Worm (Caenorhabditis elegans) whole organism, L4/young adult: ENCODE data around the gene cyp-33B1.

Experiments used
- W03F9.2 ChIP-seq: fragments of 150-350 bp; optimal IDR thresholded peaks from 2 replicates; lab custom pipeline; 2014; ENCODE audit warnings: missing biosample characterization, missing genetic modification characterization
- dao-5 ChIP-seq: sonication (generic microtip); optimal IDR thresholded peaks from 2 replicates; lab custom pipeline; 2016; ENCODE audit warnings: missing genotype, missing genetic modification characterization, moderate library complexity, missing compliant biosample characterization
- him-1 ChIP-seq: sonication (generic microtip); optimal IDR thresholded peaks from 2 replicates; lab custom pipeline; 2016; ENCODE audit warnings: missing genotype, missing genetic modification reagents, missing genetic modification characterization, missing compliant biosample characterization

Gene cyp-33B1

DNA sequence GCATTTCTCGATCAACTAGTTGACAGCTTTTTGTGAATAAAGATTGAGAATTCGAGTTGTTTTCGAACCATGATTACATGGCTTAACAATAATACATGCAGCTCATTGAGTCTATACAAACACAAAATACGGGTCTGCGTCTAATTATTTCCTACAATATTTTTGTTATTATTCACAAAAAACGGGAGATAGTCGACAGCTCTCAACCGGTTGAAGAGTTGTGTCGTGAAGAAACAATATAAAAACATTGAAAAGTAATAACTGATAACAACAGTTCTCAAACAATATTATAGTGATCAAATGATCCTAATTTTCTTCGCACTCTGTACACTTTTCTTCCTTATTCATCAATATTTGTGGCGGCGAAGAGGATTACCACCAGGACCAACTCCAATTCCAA, at the start of gene cyp-33B1:
Gene cyp-33B1, plus strand, starts transcription at position 301 of the 400 bp plus-strand sequence.
- TF ChIP-seq W03F9.2, result no peak
- TF ChIP-seq him-1 (tag; lab: Kevin White, UChicago), result no peak
- TF ChIP-seq dao-5, result no peak

DNA sequence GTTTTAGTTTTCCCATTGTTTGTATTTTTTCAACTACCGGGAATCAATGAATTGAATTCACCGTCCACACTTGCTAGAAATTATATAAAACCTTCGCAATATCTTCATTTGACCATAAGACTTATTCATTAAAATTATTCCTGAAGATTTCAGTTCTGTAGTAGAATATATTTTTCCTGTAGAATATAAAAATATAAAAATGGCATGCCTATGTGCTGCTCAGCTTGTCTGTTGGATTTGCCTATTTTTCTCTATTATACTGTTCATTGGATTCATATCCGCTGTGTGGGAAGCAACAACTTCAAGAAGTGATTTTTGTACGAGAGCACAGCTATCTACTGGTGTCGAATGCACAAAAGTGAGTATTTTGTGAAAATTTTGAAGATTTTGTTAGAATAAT, 49.5 kb upstream of the cyp-33B1 start, which contains the start of gene F59E11.6:
Gene F59E11.6, plus strand, starts transcription at position 111 of the 400 bp plus-strand sequence.
- TF ChIP-seq dao-5, result no peak
- no peak for TF ChIP-seq W03F9.2
- no peak for TF ChIP-seq him-1 (tag; lab: Kevin White, UChicago)

DNA sequence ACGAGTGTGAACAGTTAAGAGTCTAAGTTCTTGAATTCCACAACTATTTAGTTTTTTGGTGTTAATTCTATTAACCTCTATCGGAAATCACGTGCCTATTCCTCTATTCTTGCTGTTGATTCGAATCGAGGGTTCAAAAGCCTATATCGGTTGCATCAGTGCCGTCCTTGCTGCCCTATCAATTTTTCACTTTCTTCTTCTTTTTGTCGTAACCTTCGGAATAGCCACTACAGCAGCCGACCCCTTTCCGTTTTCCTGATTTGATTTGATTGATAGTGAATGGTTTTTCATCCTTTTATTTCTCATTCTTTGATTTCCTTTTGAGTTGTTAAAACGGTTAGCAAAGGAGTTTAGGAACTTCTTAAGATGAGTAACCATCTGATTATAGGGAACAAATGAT, 46.9 kb upstream of the cyp-33B1 start:
- no peak for TF ChIP-seq him-1 (tag; lab: Kevin White, UChicago)
- no peak for TF ChIP-seq W03F9.2
- no peak for TF ChIP-seq dao-5

DNA sequence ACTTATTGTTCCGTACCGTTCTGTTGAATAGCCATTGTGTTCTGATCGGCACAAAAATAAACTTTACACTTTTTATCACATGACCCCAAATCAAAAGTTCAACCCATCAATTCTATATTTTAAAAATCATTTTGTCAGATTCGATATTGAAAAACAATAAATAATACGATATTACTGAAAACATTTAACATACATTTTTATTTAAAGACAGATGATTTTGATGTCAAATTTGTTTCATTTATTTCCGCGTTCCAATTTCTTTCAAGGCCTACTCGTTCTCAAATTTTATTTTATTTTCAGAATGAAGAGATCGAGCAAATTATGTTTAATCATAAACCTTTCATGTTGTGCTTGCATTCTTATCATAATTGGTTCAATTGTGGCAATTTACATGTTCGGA, 46.3 kb upstream of the cyp-33B1 start, which contains the start of gene F59E11.5:
Gene F59E11.5, plus strand, starts transcription at position 301 of the 400 bp plus-strand sequence.
- TF ChIP-seq dao-5 (no peak), him-1 (tag; lab: Kevin White, UChicago) (no peak), W03F9.2 (no peak)

DNA sequence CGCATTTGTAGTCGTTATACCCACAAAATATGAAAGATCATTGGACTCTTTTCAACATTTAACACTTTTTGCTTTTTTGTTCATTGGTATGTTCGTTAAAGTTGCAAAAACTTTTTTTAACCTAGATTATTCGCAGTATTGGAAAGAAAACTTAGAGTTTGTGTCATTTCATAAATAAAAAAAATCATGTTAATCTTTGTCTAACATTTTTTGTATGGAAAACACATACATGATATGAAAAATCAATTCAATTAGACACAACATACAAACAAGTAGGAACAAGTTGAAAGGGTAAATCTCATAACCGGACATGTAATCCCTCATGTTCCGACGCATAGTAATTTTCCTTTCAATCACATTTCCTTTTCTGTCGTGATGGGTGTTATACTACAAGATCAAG, 40.0 kb upstream of the cyp-33B1 start, which contains the start of gene F59E11.2:
Gene F59E11.2, plus strand, starts transcription at position 301 of the 400 bp plus-strand sequence.
- TF ChIP-seq him-1 (tag; lab: Kevin White, UChicago), result no peak
- no peak for TF ChIP-seq W03F9.2
- TF ChIP-seq dao-5, result no peak

DNA sequence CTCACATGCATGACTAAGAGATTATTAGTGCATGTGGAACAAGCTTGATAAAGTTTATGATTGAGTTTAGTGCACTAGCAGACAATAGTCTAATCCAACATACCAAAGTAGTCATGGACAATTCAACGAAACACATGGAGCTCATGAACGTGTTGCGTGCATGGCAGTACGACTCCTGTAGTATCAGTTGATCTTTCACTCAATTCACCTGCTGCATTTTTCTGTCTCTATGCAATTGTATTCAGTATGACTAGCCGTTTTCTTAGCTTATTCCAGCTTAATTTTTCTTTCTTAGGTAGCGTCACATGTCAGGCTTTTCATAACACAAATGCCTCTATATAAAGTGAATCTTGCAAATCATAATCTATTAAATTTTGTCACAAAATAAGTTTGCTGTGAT, 37.8 kb upstream of the cyp-33B1 start, which contains the start of gene srx-1:
Gene srx-1, plus strand, starts transcription at position 382 of the 400 bp plus-strand sequence.
- no peak for TF ChIP-seq him-1 (tag; lab: Kevin White, UChicago)
- TF ChIP-seq dao-5, result no peak
- TF ChIP-seq W03F9.2, result no peak

DNA sequence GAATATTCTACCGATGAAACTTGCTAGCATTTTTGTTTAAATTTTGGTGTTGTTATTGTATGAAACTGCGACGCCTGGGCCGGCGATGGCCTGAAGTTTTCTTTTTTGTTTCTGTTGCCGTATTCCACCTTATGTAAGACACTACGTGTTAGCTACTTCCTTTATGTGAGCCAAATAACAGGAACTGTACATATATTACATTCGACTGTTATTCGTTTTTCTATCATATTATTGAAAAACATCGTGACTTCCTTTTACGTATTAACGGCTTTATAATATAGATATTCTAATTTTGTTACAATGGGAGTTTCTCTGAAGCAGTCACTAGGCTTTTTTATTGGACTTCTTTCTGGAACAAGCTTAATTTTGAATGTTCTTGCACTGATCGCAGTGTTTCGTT, 35.9 kb upstream of the cyp-33B1 start, which contains the start of gene srx-3:
Gene srx-3, plus strand, starts transcription at position 301 of the 400 bp plus-strand sequence.
- TF ChIP-seq him-1 (tag; lab: Kevin White, UChicago) (no peak), W03F9.2 (no peak), dao-5 (no peak)

DNA sequence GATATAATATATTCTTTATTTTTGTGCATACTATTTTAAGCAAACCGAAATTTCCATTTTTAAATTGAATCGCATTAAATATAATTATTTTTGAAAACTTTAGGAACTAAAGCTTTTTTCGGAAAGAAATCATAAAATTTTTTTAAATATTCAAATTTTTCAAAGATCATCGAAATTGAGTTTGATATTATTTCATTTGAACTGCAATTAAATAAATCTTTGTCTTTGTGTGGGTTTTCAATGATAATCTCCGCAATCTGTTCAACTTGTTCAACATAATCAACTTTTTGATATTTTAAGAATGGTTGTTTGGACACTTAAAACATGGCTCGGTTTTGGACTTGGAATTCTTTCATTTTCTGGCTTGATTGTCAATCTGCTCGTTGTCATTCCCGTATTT, 32.0 kb upstream of the cyp-33B1 start, which contains the start of gene srx-2:
Gene srx-2, plus strand, starts transcription at position 301 of the 400 bp plus-strand sequence.
- TF ChIP-seq W03F9.2 (no peak), him-1 (tag; lab: Kevin White, UChicago) (no peak), dao-5 (no peak)

DNA sequence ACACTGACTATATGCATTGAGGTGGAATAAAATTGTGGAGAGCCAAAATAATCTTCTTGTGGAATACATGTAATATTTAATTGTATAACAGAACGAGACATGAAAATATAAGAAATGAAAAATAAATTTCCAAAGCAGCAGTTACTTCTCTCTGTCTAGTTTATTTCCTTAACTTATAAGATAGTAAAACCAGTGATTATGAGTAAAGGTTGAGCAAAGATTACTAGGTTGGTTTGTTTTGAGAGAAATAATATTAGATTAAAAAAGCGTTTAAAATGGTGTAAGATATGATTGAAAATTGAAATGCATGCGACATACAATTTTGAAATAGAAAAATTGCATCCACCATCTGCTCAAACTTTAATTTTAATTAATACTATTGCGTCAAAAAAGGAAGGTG, 27.4 kb upstream of the cyp-33B1 start, which contains the start of gene srh-201:
Gene srh-201, minus strand, starts transcription at position 101 of the 400 bp plus-strand sequence.
- TF ChIP-seq him-1 (tag; lab: Kevin White, UChicago), result no peak
- TF ChIP-seq W03F9.2, result no peak
- TF ChIP-seq dao-5, result no peak

DNA sequence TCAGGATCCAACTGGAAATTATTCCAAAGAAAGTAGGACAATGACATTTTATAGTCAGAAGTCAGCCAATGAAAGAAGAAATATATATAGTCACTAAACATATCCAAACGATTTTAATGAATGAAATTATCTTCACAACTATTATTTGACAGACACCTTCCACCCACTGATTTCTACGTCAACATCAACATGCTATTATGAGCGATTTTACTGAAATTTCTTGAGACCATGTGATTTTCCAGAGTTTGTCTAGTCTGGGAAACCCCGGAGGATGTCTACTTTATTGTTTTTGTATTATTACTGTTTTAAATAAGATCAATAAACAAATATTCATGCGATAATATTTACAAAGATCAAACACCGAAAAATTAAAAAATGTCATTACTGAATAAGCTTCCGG, 25.6 kb upstream of the cyp-33B1 start, which contains the start of gene srt-18:
Gene srt-18, minus strand, starts transcription at position 101 of the 400 bp plus-strand sequence.
- no peak for TF ChIP-seq dao-5
- TF ChIP-seq him-1 (tag; lab: Kevin White, UChicago), result no peak
- no peak for TF ChIP-seq W03F9.2

DNA sequence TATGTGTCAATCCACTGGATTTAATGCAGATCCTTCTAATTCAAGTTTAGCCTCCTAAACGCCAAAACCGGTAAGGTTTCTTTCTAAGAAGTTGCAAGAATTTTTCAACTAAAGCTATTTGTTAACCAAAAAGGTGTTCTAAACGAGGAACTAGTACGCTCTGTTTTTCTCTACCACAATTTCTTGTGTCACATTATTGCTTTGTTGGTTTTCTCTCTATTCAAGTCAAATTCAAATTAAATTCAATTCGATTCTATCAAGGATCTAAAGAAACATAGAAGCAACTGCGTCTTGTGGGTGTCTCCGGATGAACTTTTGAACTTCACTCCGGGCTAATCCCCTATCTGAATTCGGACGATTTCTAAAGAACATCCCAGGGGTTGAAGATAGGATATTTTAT, 24.7 kb upstream of the cyp-33B1 start, which contains the start of gene oac-40:
Gene oac-40, plus strand, starts transcription at position 301 of the 400 bp plus-strand sequence.
- TF ChIP-seq him-1 (tag; lab: Kevin White, UChicago), result no peak
- no peak for TF ChIP-seq W03F9.2
- TF ChIP-seq dao-5, result no peak

DNA sequence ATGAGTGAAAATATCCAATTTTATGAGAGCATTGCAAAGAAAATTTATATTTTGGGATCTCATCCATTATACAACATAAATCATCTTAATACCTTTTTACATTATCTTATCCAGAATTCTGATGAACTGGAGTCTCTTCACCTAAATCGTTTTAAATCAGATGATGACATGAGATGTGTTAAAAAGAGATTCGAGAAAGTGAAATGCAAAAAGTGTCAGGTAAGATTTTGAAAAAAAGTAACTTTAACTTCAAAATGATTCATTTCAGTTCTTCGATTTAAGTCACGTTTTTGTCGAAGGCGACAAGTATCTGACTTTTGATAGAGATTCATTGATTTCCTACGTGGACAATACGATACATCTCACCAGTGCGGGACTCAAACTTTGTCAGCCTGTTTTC, 22.3 kb upstream of the cyp-33B1 start:
- TF ChIP-seq W03F9.2 (no peak), him-1 (tag; lab: Kevin White, UChicago) (no peak), dao-5 (no peak)

DNA sequence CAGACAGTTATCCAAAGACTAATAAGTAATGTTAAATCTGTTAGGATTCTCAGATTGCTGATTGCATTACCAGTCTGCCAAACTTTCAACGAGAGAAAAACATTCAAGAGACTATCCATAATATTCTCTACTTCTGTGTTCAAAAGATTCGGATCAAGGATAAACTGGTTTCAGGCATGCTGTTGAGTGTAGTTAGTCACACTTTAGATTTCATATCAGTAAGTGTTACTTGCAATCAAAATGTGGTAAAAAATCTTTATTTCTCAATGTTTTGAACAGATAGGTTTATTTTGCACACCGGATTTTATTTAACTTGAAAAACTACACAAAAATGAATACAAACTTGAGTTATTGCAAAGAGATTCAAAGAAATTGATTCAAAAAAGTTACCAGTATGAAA, 19.1 kb upstream of the cyp-33B1 start, which contains the start of gene oac-41:
Gene oac-41, minus strand, starts transcription at position 101 of the 400 bp plus-strand sequence.
- TF ChIP-seq W03F9.2 (no peak), dao-5 (no peak), him-1 (tag; lab: Kevin White, UChicago) (no peak)

DNA sequence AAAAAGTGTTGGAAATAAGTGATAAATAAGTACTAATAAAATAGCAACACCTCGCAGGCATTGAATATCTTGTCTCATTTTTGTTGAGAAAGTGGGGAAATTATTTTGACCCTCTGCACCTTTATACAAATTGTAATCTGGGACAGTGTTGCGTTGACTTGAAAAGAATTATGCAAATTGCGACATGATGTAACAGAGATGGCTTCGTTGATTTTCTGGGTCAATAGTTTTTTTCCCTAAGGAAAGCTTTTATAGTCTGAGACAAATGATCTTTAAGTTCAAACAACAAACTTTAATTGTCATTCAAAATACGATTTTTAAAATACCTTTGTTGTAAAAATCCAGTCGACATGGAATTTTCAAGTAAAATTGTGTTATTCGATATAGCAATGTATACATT, 16.4 kb upstream of the cyp-33B1 start, which contains the start of gene bus-1:
Gene bus-1, minus strand, starts transcription at position 101 of the 400 bp plus-strand sequence.
- TF ChIP-seq W03F9.2 (no peak), him-1 (tag; lab: Kevin White, UChicago) (no peak), dao-5 (no peak)

DNA sequence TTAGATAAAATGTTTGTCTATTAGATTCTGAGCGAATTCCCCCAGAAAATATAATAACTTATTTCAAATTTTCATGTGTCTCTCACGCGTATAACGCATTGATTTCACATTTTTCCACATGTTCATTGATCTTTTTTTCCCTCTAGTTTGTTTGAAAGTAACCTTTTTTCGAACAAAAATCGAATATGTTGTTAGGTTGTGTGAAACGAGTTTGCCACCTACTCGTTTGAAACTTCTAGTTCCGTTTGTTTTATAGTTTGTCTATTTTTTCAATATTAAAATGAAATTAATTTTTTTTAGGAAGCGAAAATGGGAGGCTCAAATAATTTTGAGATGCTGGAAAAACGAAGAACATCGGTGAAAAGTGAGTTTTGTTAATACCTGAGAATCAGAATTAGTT, 10.9 kb upstream of the cyp-33B1 start, which contains the start of gene C25E10.5:
Gene C25E10.5, plus strand, starts transcription at position 301 of the 400 bp plus-strand sequence.
- TF ChIP-seq him-1 (tag; lab: Kevin White, UChicago) (no peak), dao-5 (no peak), W03F9.2 (no peak)
